Worm (Caenorhabditis elegans): ENCODE measurements around the gene fbxb-84.

ce11 chrIII:156645-157044 is 10.4 kb upstream of the fbxb-84 start, which contains the start of the genes zig-13 and ver-1:
- TF ChIP-seq ama-1 (optimal IDR thresholded peaks at IDR 0.05) (no peak), K09A11.1 (tag; optimal IDR thresholded peaks at IDR 0.05; ENCODE audit: insufficient read depth) (no peak), elt-4 (tag; optimal IDR thresholded peaks at IDR 0.05) (no peak), dmd-4 (tag; optimal IDR thresholded peaks at IDR 0.05; ENCODE audit: borderline replicate concordance) (no peak), elt-2 (tag; optimal IDR thresholded peaks at IDR 0.05) (no peak), ceh-30 (tag; optimal IDR thresholded peaks at IDR 0.05) (no peak), syd-9 (tag; optimal IDR thresholded peaks at IDR 0.05) (no peak)
